Fruit fly (Drosophila melanogaster): ENCODE results near the gene CG42654.

The CG42654 gene

DNA sequence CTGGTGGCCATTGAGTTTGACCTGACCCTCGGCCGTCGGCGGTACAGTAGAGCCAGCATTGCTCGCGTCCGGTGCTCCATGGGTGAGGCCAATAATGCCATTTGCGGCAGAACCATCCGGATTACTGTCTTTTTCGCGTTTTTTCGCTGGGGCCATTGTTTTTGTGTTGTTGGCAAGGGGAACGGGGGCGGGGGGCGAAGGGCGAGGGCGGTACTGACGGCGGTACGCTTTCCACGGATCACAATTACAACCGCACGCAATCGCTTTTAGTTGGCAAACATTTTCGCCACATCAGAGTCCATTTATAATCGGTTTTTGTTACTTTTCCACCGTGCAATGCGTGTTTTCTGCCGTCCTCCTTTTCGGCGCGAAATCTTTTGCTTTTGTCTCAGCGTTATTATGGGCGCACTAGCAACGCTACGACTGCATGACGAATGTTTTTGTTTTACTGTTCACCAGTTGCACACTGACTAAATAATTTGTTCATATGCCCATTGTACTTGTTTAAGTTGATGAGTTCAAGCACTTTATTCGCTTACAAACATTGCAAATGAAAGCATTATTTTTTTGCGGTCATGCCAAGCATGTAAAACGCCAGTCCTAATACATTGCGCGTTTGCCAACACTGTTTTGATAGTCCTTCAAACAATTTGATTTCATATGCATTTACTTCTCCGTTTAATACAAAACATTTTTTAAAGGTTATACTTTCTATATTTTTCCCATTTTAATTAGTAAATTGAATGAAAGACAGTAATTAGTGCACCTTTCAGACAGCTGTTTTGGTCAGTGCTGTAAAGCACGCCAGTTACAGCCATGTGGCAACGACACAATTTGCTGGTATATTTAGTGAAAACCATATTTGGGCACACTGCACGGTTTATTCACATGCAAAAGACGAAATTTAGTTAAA, 31.2 kb downstream of the CG42654 start, which contains the start of gene Pfdn6 (continued):
- peak; percentile 85; the same call in 1 of the 2 replicates for TF ChIP-seq Oaz (GFP tag; IDR thresholded peaks at IDR 0.05)
- peak; percentile 88 for TF ChIP-seq Dip3 (GFP tag; optimal IDR thresholded peaks at IDR 0.05)
- peak; percentile 67 for TF ChIP-seq CG17829 (tag; optimal IDR thresholded peaks at IDR 0.05)
- peak; percentile 67 for TF ChIP-seq tin (GFP tag; optimal IDR thresholded peaks at IDR 0.05)
- peak; percentile 66 for TF ChIP-seq gsb (GFP tag; IDR thresholded peaks at IDR 0.05)
- peak; percentile 87 for TF ChIP-seq CG3847 (GFP tag; IDR thresholded peaks at IDR 0.05)
- TF ChIP-seq crol (GFP tag; IDR thresholded peaks at IDR 0.05) = peak; percentile 98
- peak; percentile 51 to 62 for TF ChIP-seq Pdp1 (GFP tag; optimal IDR thresholded peaks at IDR 0.05)
- peak; percentile 80 for TF ChIP-seq Rfx (GFP tag; IDR thresholded peaks at IDR 0.05)
- peak; percentile 56 for TF ChIP-seq CG4820 (GFP tag; optimal IDR thresholded peaks at IDR 0.05)
- TF ChIP-seq CG11398 (GFP tag; optimal IDR thresholded peaks at IDR 0.05) = peak; percentile 29
- no peak for TF ChIP-seq kni (GFP tag; optimal IDR thresholded peaks at IDR 0.05)
- no peak for TF ChIP-seq CG15011 (GFP tag; optimal IDR thresholded peaks at IDR 0.05)
- TF ChIP-seq ham (GFP tag; IDR thresholded peaks at IDR 0.05) = no peak
- TF ChIP-seq Bgb (GFP tag; IDR thresholded peaks at IDR 0.05; ENCODE audit: partially characterized antibody) = peak; percentile 73
- no peak for TF ChIP-seq jumu (GFP tag; optimal IDR thresholded peaks at IDR 0.05)
- TF ChIP-seq nerfin-1 (tag; optimal IDR thresholded peaks at IDR 0.05) = peak; percentile 66
- TF ChIP-seq Mrtf (GFP tag; IDR thresholded peaks at IDR 0.05) = peak; percentile 75; the same call in 2 of the 3 replicates
- TF ChIP-seq Dad (GFP tag; optimal IDR thresholded peaks at IDR 0.05) = peak; percentile 79
- TF ChIP-seq lmd (GFP tag; IDR thresholded peaks at IDR 0.05) = peak; percentile 90
- peak; percentile 69; the same call in 1 of the 3 replicates for TF ChIP-seq CG3726 (GFP tag; IDR thresholded peaks at IDR 0.05)
- peak; percentile 49 for TF ChIP-seq CG12744 (GFP tag; optimal IDR thresholded peaks at IDR 0.05)
- peak; percentile 84 for TF ChIP-seq CG9817 (tag; optimal IDR thresholded peaks at IDR 0.05)
- peak; percentile 64 for TF ChIP-seq CG33213 (GFP tag; optimal IDR thresholded peaks at IDR 0.05)
- peak; percentile 88 for TF ChIP-seq slbo (GFP tag; IDR thresholded peaks at IDR 0.05)
- TF ChIP-seq Doc2 (GFP tag; IDR thresholded peaks at IDR 0.05) = peak; percentile 61; the same call in 1 of the 2 replicates
- TF ChIP-seq pan (optimal IDR thresholded peaks at IDR 0.05) = no peak
- TF ChIP-seq pan (GFP tag; optimal IDR thresholded peaks at IDR 0.05 in 1 of 2, IDR thresholded peaks at IDR 0.05 in 1 of 2) = peak in 1 of 2 experiments; percentile 83
- TF ChIP-seq Ptx1 (GFP tag; IDR thresholded peaks at IDR 0.05) = peak; percentile 82
- no peak for TF ChIP-seq Stat92E (GFP tag; optimal IDR thresholded peaks at IDR 0.05)
- no peak for TF ChIP-seq sd (tag; optimal IDR thresholded peaks at IDR 0.05)
- TF ChIP-seq CG7987 (GFP tag; optimal IDR thresholded peaks at IDR 0.05) = no peak
- peak; percentile 91 for TF ChIP-seq hkb (optimal IDR thresholded peaks at IDR 0.05)
- TF ChIP-seq hkb (GFP tag; IDR thresholded peaks at IDR 0.05) = no peak
- TF ChIP-seq Hand (GFP tag; optimal IDR thresholded peaks at IDR 0.05) = no peak
- TF ChIP-seq sna (GFP tag; IDR thresholded peaks at IDR 0.05; ENCODE audit: partially characterized antibody) = peak; percentile 72
- TF ChIP-seq CG2889 (GFP tag; IDR thresholded peaks at IDR 0.05) = peak; percentile 83; the same call in 2 of the 3 replicates
- TF ChIP-seq Atf3 (GFP tag; optimal IDR thresholded peaks at IDR 0.05) = peak; percentile 42
- TF ChIP-seq emc (GFP tag; optimal IDR thresholded peaks at IDR 0.05) = peak; percentile 74
- TF ChIP-seq tx (GFP tag; optimal IDR thresholded peaks at IDR 0.05) = peak; percentile 71
- TF ChIP-seq CG16863 (GFP tag; optimal IDR thresholded peaks at IDR 0.05) = peak; percentile 71
- peak; percentile 70 for TF ChIP-seq gt (GFP tag; IDR thresholded peaks at IDR 0.05)
- peak; percentile 39 for TF ChIP-seq jing (GFP tag; optimal IDR thresholded peaks at IDR 0.05)
- no peak for TF ChIP-seq CG1832 (GFP tag; optimal IDR thresholded peaks at IDR 0.05)
- TF ChIP-seq corto (GFP tag; optimal IDR thresholded peaks at IDR 0.05) = no peak
- TF ChIP-seq slp2 (GFP tag; optimal IDR thresholded peaks at IDR 0.05) = peak; percentile 61
- TF ChIP-seq CG6254 (GFP tag; optimal IDR thresholded peaks at IDR 0.05) = no peak
- TF ChIP-seq CG2116 (GFP tag; optimal IDR thresholded peaks at IDR 0.05) = peak; percentile 61
- no peak for TF ChIP-seq CG8388 (GFP tag; optimal IDR thresholded peaks at IDR 0.05)

Measured in whole organism, embryonic.